Worm (Caenorhabditis elegans): ENCODE data around the gene F07G6.5.

DNA sequence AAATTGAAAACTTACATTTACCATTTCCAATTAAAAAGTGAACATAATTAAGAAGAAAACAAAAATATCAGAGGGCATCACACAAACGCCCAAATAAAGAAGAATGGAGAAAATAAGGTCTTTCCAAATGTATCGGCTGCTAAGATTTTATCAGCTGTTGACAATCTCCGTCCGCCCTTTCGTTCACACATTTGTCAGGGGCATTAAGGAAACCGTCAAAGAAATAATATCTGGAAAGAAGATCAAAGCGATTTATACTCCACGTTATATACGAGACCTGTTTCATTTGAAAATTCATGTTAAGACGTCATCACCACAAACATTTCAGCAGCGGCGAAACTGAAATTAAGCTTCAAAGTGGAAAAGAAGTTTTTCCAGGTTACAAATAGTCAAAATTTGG lies 6.1 kb upstream of the F07G6.5 start, which contains the start of gene fbxa-52:
- TF ChIP-seq him-1 (tag; optimal IDR thresholded peaks at IDR 0.05) = no peak
- TF ChIP-seq dao-5 (tag; optimal IDR thresholded peaks at IDR 0.05) = no peak
